Fruit fly (Drosophila melanogaster) whole organism, embryonic: ENCODE measurements around the gene CG17944.

Source experiments
- Doc2 ChIP-seq: fragments of 200-800 bp; sonication (Bioruptor generic); IDR thresholded peaks from 2 replicates; pipeline ENCODE4 v1.3.6; 2022; ENCODE audit warnings: missing biosample characterization, missing genetic modification characterization
- HLH54F ChIP-seq: fragments of 200-800 bp; sonication (Bioruptor generic); optimal IDR thresholded peaks from 3 replicates; lab custom pipeline; 2016; ENCODE audit warnings: missing biosample characterization, missing genetic modification characterization

DNA sequence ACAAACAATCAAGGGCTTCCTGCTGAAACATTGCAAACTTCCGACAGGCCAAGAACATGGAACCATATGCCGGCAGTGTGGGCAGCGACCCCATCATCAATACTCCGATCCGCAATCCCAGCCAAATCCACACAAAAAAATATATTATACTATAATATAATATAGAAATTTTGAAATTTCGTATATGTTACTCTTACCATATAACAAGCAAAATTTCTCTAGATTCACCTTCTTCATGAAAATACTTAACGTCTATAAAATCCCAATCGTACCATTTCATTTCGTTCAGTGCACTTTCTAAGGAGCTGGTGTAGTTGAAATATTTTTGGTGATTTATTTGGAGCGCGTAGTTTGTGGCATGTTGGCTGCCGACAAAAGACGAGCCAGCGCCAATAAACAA is 27.3 kb downstream of the CG17944 start:
- TF ChIP-seq Doc2 (GFP tag; lab: Robert Waterston, UW), result no peak
- TF ChIP-seq HLH54F (GFP tag; lab: Kevin White, UChicago), result no peak
